Worm (Caenorhabditis elegans): ENCODE measurements around the gene F28A12.3.

DNA sequence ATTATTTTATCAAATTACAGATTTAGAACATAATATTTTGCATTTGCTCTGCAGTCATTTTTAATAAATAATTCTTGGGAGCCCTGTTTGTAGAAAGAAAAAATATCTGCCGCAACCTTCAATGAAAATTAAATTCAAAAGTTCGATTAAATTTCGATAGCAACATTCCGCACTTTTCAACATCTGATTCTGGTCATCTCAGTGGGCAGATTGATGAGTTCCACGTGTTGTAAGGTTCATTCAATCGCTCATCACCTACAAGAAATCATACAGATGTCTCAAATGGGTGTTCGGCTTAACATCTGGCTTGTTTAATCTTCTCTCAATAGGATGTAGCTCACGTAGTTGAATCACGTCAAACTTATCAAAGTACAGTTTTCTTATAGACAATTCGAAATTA lies 41.2 kb downstream of the F28A12.3 start:
- TF ChIP-seq mep-1 (tag; optimal IDR thresholded peaks at IDR 0.05) = no peak
- TF ChIP-seq lsy-2 (tag; optimal IDR thresholded peaks at IDR 0.05) = no peak
